Worm (Caenorhabditis elegans) whole organism, L1 larva: ENCODE measurements around the gene clec-226.

ENCODE experiments used
- C16A3.4 ChIP-seq: fragments of 150-350 bp; optimal IDR thresholded peaks from 2 replicates; lab custom pipeline; 2014; ENCODE audit warnings: missing biosample characterization, missing genetic modification characterization
- C34B4.2 ChIP-seq: sonication (generic microtip); optimal IDR thresholded peaks from 2 replicates; lab custom pipeline; 2017; ENCODE audit warnings: mild to moderate bottlenecking, missing genetic modification characterization, missing compliant biosample characterization
- Y116A8C.19 ChIP-seq: sonication (generic microtip); optimal IDR thresholded peaks from 2 replicates; lab custom pipeline; 2016; ENCODE audit warnings: missing compliant biosample characterization, missing genetic modification characterization, borderline replicate concordance
- aha-1 ChIP-seq: fragments of 150-350 bp; optimal IDR thresholded peaks from 2 replicates; lab custom pipeline; 2014; ENCODE audit warnings: missing biosample characterization, missing genetic modification characterization
- ama-1 ChIP-seq: fragments of 150-350 bp; optimal IDR thresholded peaks from 2 replicates; lab custom pipeline; 2014
- ceh-88 ChIP-seq: fragments of 200-800 bp; sonication (Bioruptor generic); IDR thresholded peaks from 2 replicates; pipeline ENCODE4 v1.3.6; 2022; ENCODE audit warnings: missing genetic modification characterization, missing compliant biosample characterization
- ceh-90 ChIP-seq: sonication (generic microtip); optimal IDR thresholded peaks from 2 replicates; lab custom pipeline; 2016; ENCODE audit warnings: missing genetic modification characterization, missing compliant biosample characterization
- ces-1 ChIP-seq: fragments of 150-350 bp; optimal IDR thresholded peaks from 2 replicates; lab custom pipeline; 2014; ENCODE audit warnings: missing biosample characterization, missing genetic modification reagents, missing genetic modification characterization
- efl-1 ChIP-seq, 4 experiments: fragments of 150-350 bp; optimal IDR thresholded peaks in 3 of 4; peaks in 1 of 4; 1 replicate in 1 of 4; 2 replicates in 3 of 4; lab custom pipeline; 2014; ENCODE audit warnings: missing biosample characterization in 2 of 4, missing genetic modification characterization in 2 of 4, missing genetic modification reagents in 2 of 4
- elt-3 ChIP-seq, 6 experiments: fragments of 150-350 bp in 1 of 6; sonication (generic microtip); optimal IDR thresholded peaks; 2 replicates each; lab custom pipeline; 2017 to 2018; ENCODE audit warnings: missing biosample characterization in 6 of 6, missing genetic modification characterization in 6 of 6, inconsistent platforms in 1 of 6
- ets-5 ChIP-seq: fragments of 200-800 bp; sonication (Bioruptor generic); IDR thresholded peaks from 2 replicates; pipeline ENCODE4 v1.3.6; 2022; ENCODE audit warnings: missing genetic modification characterization, missing compliant biosample characterization
- fkh-4 ChIP-seq: sonication (generic microtip); optimal IDR thresholded peaks from 2 replicates; lab custom pipeline; 2016; ENCODE audit warnings: missing compliant biosample characterization, missing genetic modification characterization, borderline replicate concordance
- fkh-8 ChIP-seq: sonication (generic microtip); optimal IDR thresholded peaks from 2 replicates; lab custom pipeline; 2016; ENCODE audit warnings: mild to moderate bottlenecking, missing genetic modification characterization, missing compliant biosample characterization
- hlh-17 ChIP-seq: fragments of 200-800 bp; sonication (Bioruptor generic); optimal IDR thresholded peaks from 2 replicates; lab custom pipeline; 2018; ENCODE audit warnings: missing genetic modification characterization, mild to moderate bottlenecking, missing compliant biosample characterization, moderate library complexity, borderline replicate concordance
- hlh-4 ChIP-seq: sonication (generic microtip); optimal IDR thresholded peaks from 2 replicates; lab custom pipeline; 2016; ENCODE audit warnings: mild to moderate bottlenecking, missing genetic modification characterization, missing compliant biosample characterization
- hpl-2 ChIP-seq: fragments of 150-350 bp; optimal IDR thresholded peaks from 2 replicates; lab custom pipeline; 2014; ENCODE audit warnings: missing biosample characterization, missing genetic modification reagents, missing genetic modification characterization
- isw-1 ChIP-seq: fragments of 200-800 bp; sonication (Bioruptor generic); IDR thresholded peaks from 2 replicates; pipeline ENCODE4 v1.3.6; 2022; ENCODE audit warnings: missing genetic modification characterization, missing compliant biosample characterization
- lin-13 ChIP-seq: fragments of 150-350 bp; optimal IDR thresholded peaks from 2 replicates; lab custom pipeline; 2014; ENCODE audit warnings: missing biosample characterization, missing genetic modification reagents, missing genetic modification characterization
- lin-35 ChIP-seq, 2 experiments: fragments of 150-350 bp; optimal IDR thresholded peaks; 2 replicates each; lab custom pipeline; 2014; ENCODE audit warnings: missing biosample characterization in 2 of 2, missing genetic modification characterization in 2 of 2, missing genetic modification reagents in 2 of 2
- mef-2 ChIP-seq: fragments of 150-350 bp; optimal IDR thresholded peaks from 2 replicates; lab custom pipeline; 2014; ENCODE audit warnings: missing biosample characterization, missing genetic modification characterization
- nhr-11 ChIP-seq: fragments of 150-350 bp; optimal IDR thresholded peaks from 2 replicates; lab custom pipeline; 2014; ENCODE audit warnings: missing biosample characterization, missing genetic modification characterization
- nhr-19 ChIP-seq: fragments of 200-800 bp; sonication (Bioruptor generic); conservative IDR thresholded peaks from 2 replicates; pipeline ENCODE4 v1.3.6; 2022; ENCODE audit warnings: missing genetic modification characterization, missing compliant biosample characterization
- nhr-20 ChIP-seq: sonication (generic microtip); optimal IDR thresholded peaks from 2 replicates; lab custom pipeline; 2016; ENCODE audit warnings: mild to moderate bottlenecking, missing genetic modification characterization, missing compliant biosample characterization
- nhr-28 ChIP-seq: fragments of 150-350 bp; optimal IDR thresholded peaks from 2 replicates; lab custom pipeline; 2014; ENCODE audit warnings: missing biosample characterization, missing genetic modification characterization
- nhr-71 ChIP-seq: sonication (generic microtip); optimal IDR thresholded peaks from 2 replicates; lab custom pipeline; 2016; ENCODE audit warnings: mild to moderate bottlenecking, missing genetic modification characterization, moderate library complexity, missing compliant biosample characterization
- nhr-76 ChIP-seq: sonication (generic microtip); optimal IDR thresholded peaks from 2 replicates; lab custom pipeline; 2017; ENCODE audit warnings: missing biosample characterization, missing genetic modification characterization
- nhr-77 ChIP-seq: fragments of 150-350 bp; optimal IDR thresholded peaks from 2 replicates; lab custom pipeline; 2014; ENCODE audit warnings: missing biosample characterization, missing genetic modification characterization
- nhr-85 ChIP-seq: sonication (generic microtip); peaks from one replicate; lab custom pipeline; 2016; ENCODE audit warnings: missing genetic modification characterization, inconsistent platforms, missing compliant biosample characterization
- pag-3 ChIP-seq: sonication (generic microtip); optimal IDR thresholded peaks from 2 replicates; lab custom pipeline; 2017; ENCODE audit warnings: missing genetic modification characterization, mild to moderate bottlenecking, missing compliant biosample characterization, antibody characterized with exemption, borderline replicate concordance; ENCODE audit not compliant: insufficient read depth
- pqm-1 ChIP-seq: sonication (generic microtip); optimal IDR thresholded peaks from 3 replicates; lab custom pipeline; 2017; ENCODE audit warnings: missing biosample characterization, missing genetic modification characterization
- snpc-4 ChIP-seq: fragments of 150-350 bp; optimal IDR thresholded peaks from 2 replicates; lab custom pipeline; 2014; ENCODE audit warnings: missing biosample characterization, missing genetic modification characterization
- tbx-2 ChIP-seq: sonication (generic microtip); optimal IDR thresholded peaks from 2 replicates; lab custom pipeline; 2016; ENCODE audit warnings: missing genetic modification characterization, missing compliant biosample characterization
- tlp-1 ChIP-seq: fragments of 150-350 bp; optimal IDR thresholded peaks from 2 replicates; lab custom pipeline; 2014; ENCODE audit warnings: missing biosample characterization, missing genetic modification characterization
- unc-98 ChIP-seq: fragments of 200-800 bp; sonication (Bioruptor generic); IDR thresholded peaks from 2 replicates; pipeline ENCODE4 v1.3.6; 2022; ENCODE audit warnings: missing genetic modification characterization, missing compliant biosample characterization
- vab-15 ChIP-seq: sonication (generic microtip); optimal IDR thresholded peaks from 2 replicates; lab custom pipeline; 2017; ENCODE audit warnings: missing genotype, mild to moderate bottlenecking, missing genetic modification characterization, missing compliant biosample characterization
- xbp-1 ChIP-seq: sonication (generic microtip); optimal IDR thresholded peaks from 2 replicates; lab custom pipeline; 2016; ENCODE audit warnings: missing genetic modification characterization, missing compliant biosample characterization
- zip-4 ChIP-seq: fragments of 200-800 bp; sonication (Bioruptor generic); optimal IDR thresholded peaks from 2 replicates; lab custom pipeline; 2018; ENCODE audit warnings: mild to moderate bottlenecking, missing genetic modification characterization, moderate library complexity, missing compliant biosample characterization

Gene clec-226

DNA sequence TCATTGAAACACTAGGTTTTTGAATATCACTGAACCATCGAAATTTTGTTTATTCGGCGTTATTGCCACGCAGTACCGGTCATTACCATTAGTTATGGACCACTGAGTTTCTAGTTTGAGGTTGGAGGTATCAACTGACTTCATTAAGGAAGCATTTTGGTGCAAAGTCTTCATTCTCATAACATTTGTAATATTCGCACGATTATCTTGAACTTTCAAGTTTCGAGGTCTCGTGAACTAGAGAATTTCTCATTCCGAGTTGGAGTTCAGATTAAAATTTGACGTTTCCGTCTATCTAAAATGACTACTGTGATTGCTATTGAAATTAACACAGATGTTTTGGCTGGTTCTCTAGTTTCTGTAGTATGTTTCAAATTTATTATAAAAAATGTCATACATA is 26.0 kb upstream of the clec-226 start, which contains the start of gene srx-42:
srx-42 (plus strand) TSS at position 301 of the 400 bp plus-strand sequence.
- no peak for TF ChIP-seq nhr-76 (tag; lab: Kevin White, UChicago)
- TF ChIP-seq unc-98 (GFP tag; lab: Robert Waterston, UW), result no peak
- TF ChIP-seq lin-35 (GFP tag; optimal IDR thresholded peaks at IDR 0.05; lab: Kevin White, UChicago), result no peak
- TF ChIP-seq fkh-8 (tag; lab: Kevin White, UChicago), result no peak
- no peak for TF ChIP-seq zip-4
- TF ChIP-seq nhr-85 (tag; lab: Kevin White, UChicago), result no peak
- no peak for TF ChIP-seq pag-3 (tag; lab: Kevin White, UChicago)
- no peak for TF ChIP-seq ceh-90 (tag; lab: Kevin White, UChicago)
- TF ChIP-seq tlp-1 (tag; lab: Kevin White, UChicago), result no peak
- TF ChIP-seq hlh-4 (tag; lab: Kevin White, UChicago), result no peak
- TF ChIP-seq fkh-4 (tag; lab: Kevin White, UChicago), result no peak
- TF ChIP-seq ces-1 (GFP tag; lab: Kevin White, UChicago), result no peak
- no peak for TF ChIP-seq mef-2 (tag; lab: Kevin White, UChicago)
- no peak for TF ChIP-seq tbx-2 (tag; lab: Kevin White, UChicago)

DNA sequence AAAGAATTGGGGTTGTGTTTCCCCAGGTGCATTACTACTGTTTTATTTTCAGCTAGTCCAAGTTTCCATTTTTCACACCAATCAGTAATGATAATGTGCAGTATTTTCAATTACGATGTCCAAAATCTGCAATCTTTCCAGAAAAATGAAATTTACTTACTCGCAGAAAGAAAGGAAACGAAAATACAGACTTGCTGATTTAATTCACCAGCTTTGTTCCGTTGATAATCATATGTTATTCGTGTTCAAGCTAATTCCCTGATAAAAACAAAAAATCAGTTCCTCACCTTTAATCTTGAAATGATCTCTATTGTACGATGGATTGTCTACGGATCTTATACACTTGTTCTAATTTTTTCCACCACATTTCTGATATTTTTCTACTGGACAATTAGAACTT is 22.9 kb upstream of the clec-226 start, which contains the start of gene srxa-11:
srxa-11 (plus strand) TSS at position 301 of the 400 bp plus-strand sequence.
- TF ChIP-seq nhr-71, result no peak
- no peak for TF ChIP-seq nhr-85 (tag; lab: Kevin White, UChicago)
- no peak for TF ChIP-seq isw-1 (GFP tag; lab: Robert Waterston, UW)
- TF ChIP-seq ceh-88 (GFP tag; lab: Robert Waterston, UW), result no peak
- TF ChIP-seq nhr-11 (tag; lab: Kevin White, UChicago), result no peak
- TF ChIP-seq, all 84 proteins: peak for 0

DNA sequence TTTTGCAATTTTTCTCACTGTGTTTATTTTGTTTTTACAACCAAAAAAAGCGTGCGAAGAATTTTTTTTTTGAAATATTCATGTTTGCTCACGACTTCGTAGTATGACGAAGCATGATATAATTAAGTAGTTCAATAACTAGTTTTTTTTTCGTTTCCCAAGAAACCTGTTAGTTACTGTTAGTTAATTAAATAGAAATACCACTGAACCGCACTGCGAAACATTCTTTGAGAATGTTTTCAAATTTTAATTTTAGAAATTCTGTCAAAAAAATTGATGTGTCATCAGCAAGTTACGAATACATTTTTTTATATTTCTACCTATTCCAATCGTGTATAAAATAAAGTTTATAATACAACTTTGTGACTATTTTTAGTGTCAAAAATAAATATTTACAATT is 20.4 kb upstream of the clec-226 start, which contains the start of gene srxa-12:
srxa-12 (plus strand) TSS at position 301 of the 400 bp plus-strand sequence.
- TF ChIP-seq ama-1 (lab: Kevin White, UChicago) (no peak), xbp-1 (no peak), hpl-2 (no peak), nhr-20 (tag; lab: Kevin White, UChicago) (no peak), C34B4.2 (tag; lab: Kevin White, UChicago) (no peak), elt-3 (tag; optimal IDR thresholded peaks at IDR 0.05; lab: Kevin White, UChicago) (no peak), pqm-1 (tag; lab: Kevin White, UChicago) (no peak), snpc-4 (tag; lab: Kevin White, UChicago) (no peak), lin-13 (no peak), aha-1 (tag; lab: Kevin White, UChicago) (no peak)
- TF ChIP-seq, all 84 proteins: peak for 0

DNA sequence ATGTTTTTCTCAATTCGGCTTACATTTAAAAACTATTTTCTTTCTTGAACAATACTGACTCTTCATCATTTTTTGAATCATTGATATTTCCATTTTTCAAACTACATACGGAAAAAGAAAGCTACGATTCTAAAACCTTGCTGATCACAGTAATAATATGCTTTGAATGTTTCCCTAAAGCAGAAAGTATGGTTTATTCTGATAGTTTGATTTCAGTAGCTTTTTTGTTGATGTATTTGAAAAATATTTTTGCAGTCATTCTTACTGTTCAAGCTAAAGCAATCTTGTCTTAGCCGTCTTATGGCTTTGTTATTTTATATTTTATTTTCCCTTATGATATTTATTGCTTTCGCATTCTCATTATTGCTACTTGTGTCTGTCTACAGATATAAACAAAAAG is 17.3 kb upstream of the clec-226 start, which contains the start of gene srxa-13:
srxa-13 (plus strand) TSS at position 301 of the 400 bp plus-strand sequence.
- no peak for TF ChIP-seq mef-2 (tag; lab: Kevin White, UChicago)
- TF ChIP-seq nhr-19 (GFP tag; lab: Robert Waterston, UW), result no peak
- TF ChIP-seq C34B4.2 (tag; lab: Kevin White, UChicago), result no peak
- TF ChIP-seq hlh-17 (GFP tag; lab: Kevin White, UChicago), result no peak
- TF ChIP-seq ces-1 (GFP tag; lab: Kevin White, UChicago), result no peak

DNA sequence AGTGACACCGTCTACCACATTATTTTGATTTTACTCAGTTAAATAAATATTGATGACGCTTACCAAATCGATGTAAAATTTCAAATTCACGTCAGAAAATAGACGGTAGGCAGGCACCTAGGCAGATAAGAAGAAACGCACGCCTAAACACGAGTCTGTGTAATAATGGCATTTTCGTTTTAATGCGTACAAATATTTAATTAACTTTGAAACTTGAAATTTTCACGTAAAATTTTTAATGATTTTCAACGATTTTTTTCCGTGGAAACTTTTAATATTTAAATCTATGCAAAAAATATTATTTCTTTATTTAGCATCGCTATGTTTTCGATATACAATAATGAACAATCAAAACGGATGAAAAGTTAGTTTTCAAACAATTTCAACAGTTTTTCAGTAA is 15.5 kb upstream of the clec-226 start, which contains the start of gene C06B3.16:
C06B3.16 (plus strand) TSS at position 301 of the 400 bp plus-strand sequence.
- TF ChIP-seq elt-3 (tag; optimal IDR thresholded peaks at IDR 0.05; lab: Kevin White, UChicago) (no peak), nhr-28 (tag; lab: Kevin White, UChicago) (no peak), nhr-76 (tag; lab: Kevin White, UChicago) (no peak), efl-1 (optimal IDR thresholded peaks at IDR 0.05; lab: Kevin White, UChicago) (no peak), efl-1 (GFP tag; optimal IDR thresholded peaks at IDR 0.05 in 1 of 2; lab: Kevin White, UChicago) (no peak), snpc-4 (tag; lab: Kevin White, UChicago) (no peak), ces-1 (GFP tag; lab: Kevin White, UChicago) (no peak), C16A3.4 (no peak), ets-5 (GFP tag; lab: Robert Waterston, UW) (no peak), vab-15 (tag; lab: Kevin White, UChicago) (no peak), Y116A8C.19 (tag; lab: Kevin White, UChicago) (no peak), nhr-77 (tag; lab: Kevin White, UChicago) (no peak)
